Worm (Caenorhabditis elegans): Measurements from ENCODE around the gene npr-22.

DNA sequence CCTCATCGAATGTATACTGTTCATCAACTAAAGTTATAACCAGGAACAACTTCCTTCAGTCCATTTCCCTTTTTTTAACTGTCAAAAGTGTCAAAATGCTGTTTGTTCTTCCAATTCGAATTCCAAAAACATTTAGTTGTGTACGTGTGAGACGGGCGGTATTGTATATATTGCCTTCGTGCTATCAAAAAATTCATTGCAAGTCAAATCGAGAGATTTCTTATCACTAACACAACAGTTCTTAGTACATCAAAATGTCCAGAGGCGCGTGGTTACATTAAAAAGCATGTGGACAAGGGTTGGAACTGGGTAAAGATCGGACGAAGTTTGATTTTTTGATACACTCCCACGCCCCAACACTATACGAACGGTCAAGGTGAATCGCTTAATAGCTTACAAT is 30.9 kb upstream of the npr-22 start:
- no peak for TF ChIP-seq ceh-14 (tag; optimal IDR thresholded peaks at IDR 0.05)
- no peak for TF ChIP-seq ets-4 (tag; optimal IDR thresholded peaks at IDR 0.05)
- TF ChIP-seq ama-1 (optimal IDR thresholded peaks at IDR 0.05), result no peak
- no peak for TF ChIP-seq ceh-34 (tag; optimal IDR thresholded peaks at IDR 0.05)
- TF ChIP-seq nfya-1 (tag; optimal IDR thresholded peaks at IDR 0.05), result no peak
- TF ChIP-seq pqm-1 (tag; optimal IDR thresholded peaks at IDR 0.05), result no peak
- TF ChIP-seq pha-4 (tag; optimal IDR thresholded peaks at IDR 0.05), result no peak
- no peak for TF ChIP-seq nhr-11 (tag; optimal IDR thresholded peaks at IDR 0.05)
- no peak for TF ChIP-seq lin-11 (tag; optimal IDR thresholded peaks at IDR 0.05)
- no peak for TF ChIP-seq madf-2 (tag; optimal IDR thresholded peaks at IDR 0.05)
- no peak for TF ChIP-seq che-1 (tag; optimal IDR thresholded peaks at IDR 0.05)
- TF ChIP-seq hlh-13 (GFP tag; optimal IDR thresholded peaks at IDR 0.05), result no peak
- TF ChIP-seq rnt-1 (tag; optimal IDR thresholded peaks at IDR 0.05), result no peak
- no peak for TF ChIP-seq pag-3 (tag; optimal IDR thresholded peaks at IDR 0.05; ENCODE audit: borderline replicate concordance)
